Worm (Caenorhabditis elegans) whole organism, L1 larva: ENCODE results near the gene ZK1320.2.

Experiments used
- C04F5.9 ChIP-seq: sonication (generic microtip); optimal IDR thresholded peaks from 2 replicates; lab custom pipeline; 2016; ENCODE audit warnings: missing genetic modification characterization, missing compliant biosample characterization
- alr-1 ChIP-seq: fragments of 200-800 bp; sonication (Bioruptor generic); optimal IDR thresholded peaks from 2 replicates; lab custom pipeline; 2018; ENCODE audit warnings: borderline replicate concordance, mild to moderate bottlenecking, missing genetic modification characterization, missing compliant biosample characterization
- ama-1 ChIP-seq: fragments of 150-350 bp; optimal IDR thresholded peaks from 2 replicates; lab custom pipeline; 2014
- blmp-1 ChIP-seq: fragments of 150-350 bp; optimal IDR thresholded peaks from 2 replicates; lab custom pipeline; 2014; ENCODE audit warnings: missing biosample characterization, missing genetic modification characterization
- ces-1 ChIP-seq: fragments of 150-350 bp; optimal IDR thresholded peaks from 2 replicates; lab custom pipeline; 2014; ENCODE audit warnings: missing biosample characterization, missing genetic modification reagents, missing genetic modification characterization
- dpl-1 ChIP-seq, 3 experiments: fragments of 150-350 bp in 2 of 3; sonication (generic microtip) in 1 of 3; optimal IDR thresholded peaks; 2 replicates each; lab custom pipeline; 2014 to 2017; ENCODE audit warnings: missing biosample characterization in 3 of 3, missing genetic modification characterization in 3 of 3, missing genetic modification reagents in 3 of 3
- dsc-1 ChIP-seq: sonication (generic microtip); optimal IDR thresholded peaks from 2 replicates; lab custom pipeline; 2016; ENCODE audit warnings: mild to moderate bottlenecking, missing genetic modification characterization, missing compliant biosample characterization
- efl-1 ChIP-seq, 4 experiments: fragments of 150-350 bp; optimal IDR thresholded peaks in 3 of 4; peaks in 1 of 4; 1 replicate in 1 of 4; 2 replicates in 3 of 4; lab custom pipeline; 2014; ENCODE audit warnings: missing biosample characterization in 2 of 4, missing genetic modification characterization in 2 of 4, missing genetic modification reagents in 2 of 4
- efl-3 ChIP-seq: fragments of 200-800 bp; sonication (Bioruptor generic); optimal IDR thresholded peaks from 2 replicates; lab custom pipeline; 2018; ENCODE audit warnings: mild to moderate bottlenecking, missing genetic modification characterization, missing compliant biosample characterization
- egl-13 ChIP-seq: sonication (generic microtip); optimal IDR thresholded peaks from 2 replicates; lab custom pipeline; 2016; ENCODE audit warnings: missing genotype, missing genetic modification reagents, missing genetic modification characterization, missing compliant biosample characterization
- elt-2 ChIP-seq: sonication (generic microtip); optimal IDR thresholded peaks from 2 replicates; lab custom pipeline; 2016; ENCODE audit warnings: missing genetic modification characterization, mild to moderate bottlenecking, inconsistent platforms, missing compliant biosample characterization, missing genetic modification reagents
- elt-3 ChIP-seq, 6 experiments: fragments of 150-350 bp in 1 of 6; sonication (generic microtip); optimal IDR thresholded peaks; 2 replicates each; lab custom pipeline; 2017 to 2018; ENCODE audit warnings: missing biosample characterization in 6 of 6, missing genetic modification characterization in 6 of 6, inconsistent platforms in 1 of 6
- ets-5 ChIP-seq: fragments of 200-800 bp; sonication (Bioruptor generic); IDR thresholded peaks from 2 replicates; pipeline ENCODE4 v1.3.6; 2022; ENCODE audit warnings: missing genetic modification characterization, missing compliant biosample characterization
- fkh-4 ChIP-seq: sonication (generic microtip); optimal IDR thresholded peaks from 2 replicates; lab custom pipeline; 2016; ENCODE audit warnings: missing compliant biosample characterization, missing genetic modification characterization, borderline replicate concordance
- fkh-8 ChIP-seq: sonication (generic microtip); optimal IDR thresholded peaks from 2 replicates; lab custom pipeline; 2016; ENCODE audit warnings: mild to moderate bottlenecking, missing genetic modification characterization, missing compliant biosample characterization
- fos-1 ChIP-seq: fragments of 150-350 bp; optimal IDR thresholded peaks from 2 replicates; lab custom pipeline; 2014; ENCODE audit warnings: missing biosample characterization, missing genetic modification characterization
- grh-1 ChIP-seq: fragments of 200-800 bp; sonication (Bioruptor generic); IDR thresholded peaks from 2 replicates; pipeline ENCODE4 v1.3.6; 2022; ENCODE audit warnings: missing genetic modification reagents, missing genetic modification characterization, missing compliant biosample characterization
- hlh-17 ChIP-seq: fragments of 200-800 bp; sonication (Bioruptor generic); optimal IDR thresholded peaks from 2 replicates; lab custom pipeline; 2018; ENCODE audit warnings: missing genetic modification characterization, mild to moderate bottlenecking, missing compliant biosample characterization, moderate library complexity, borderline replicate concordance
- hlh-4 ChIP-seq: sonication (generic microtip); optimal IDR thresholded peaks from 2 replicates; lab custom pipeline; 2016; ENCODE audit warnings: mild to moderate bottlenecking, missing genetic modification characterization, missing compliant biosample characterization
- jun-1 ChIP-seq: fragments of 150-350 bp; optimal IDR thresholded peaks from 2 replicates; lab custom pipeline; 2014; ENCODE audit warnings: missing biosample characterization, missing genetic modification reagents, missing genetic modification characterization
- lin-13 ChIP-seq: fragments of 150-350 bp; optimal IDR thresholded peaks from 2 replicates; lab custom pipeline; 2014; ENCODE audit warnings: missing biosample characterization, missing genetic modification reagents, missing genetic modification characterization
- lin-14 ChIP-seq: fragments of 200-800 bp; sonication (Bioruptor generic); optimal IDR thresholded peaks from 2 replicates; lab custom pipeline; 2018; ENCODE audit warnings: mild to moderate bottlenecking, missing genetic modification characterization, moderate library complexity, missing compliant biosample characterization
- lin-39 ChIP-seq: fragments of 150-350 bp; optimal IDR thresholded peaks from 2 replicates; lab custom pipeline; 2014; ENCODE audit warnings: missing biosample characterization, missing genetic modification reagents, missing genetic modification characterization
- lir-3 ChIP-seq: sonication (generic microtip); optimal IDR thresholded peaks from 2 replicates; lab custom pipeline; 2016; ENCODE audit warnings: mild to moderate bottlenecking, missing genetic modification characterization, moderate library complexity, missing compliant biosample characterization; ENCODE audit not compliant: poor library complexity
- mdl-1 ChIP-seq, 2 experiments: fragments of 150-350 bp; optimal IDR thresholded peaks; 2 replicates each; lab custom pipeline; 2014 to 2017; ENCODE audit warnings: missing biosample characterization in 2 of 2, missing genetic modification characterization in 2 of 2, inconsistent platforms in 1 of 2
- nhr-11 ChIP-seq: fragments of 150-350 bp; optimal IDR thresholded peaks from 2 replicates; lab custom pipeline; 2014; ENCODE audit warnings: missing biosample characterization, missing genetic modification characterization
- nhr-19 ChIP-seq: fragments of 200-800 bp; sonication (Bioruptor generic); conservative IDR thresholded peaks from 2 replicates; pipeline ENCODE4 v1.3.6; 2022; ENCODE audit warnings: missing genetic modification characterization, missing compliant biosample characterization
- nhr-20 ChIP-seq: sonication (generic microtip); optimal IDR thresholded peaks from 2 replicates; lab custom pipeline; 2016; ENCODE audit warnings: mild to moderate bottlenecking, missing genetic modification characterization, missing compliant biosample characterization
- nhr-28 ChIP-seq: fragments of 150-350 bp; optimal IDR thresholded peaks from 2 replicates; lab custom pipeline; 2014; ENCODE audit warnings: missing biosample characterization, missing genetic modification characterization
- nhr-47 ChIP-seq: sonication (generic microtip); optimal IDR thresholded peaks from 2 replicates; lab custom pipeline; 2016; ENCODE audit warnings: mild to moderate bottlenecking, missing genetic modification characterization, moderate library complexity, missing compliant biosample characterization
- nhr-85 ChIP-seq: sonication (generic microtip); peaks from one replicate; lab custom pipeline; 2016; ENCODE audit warnings: missing genetic modification characterization, inconsistent platforms, missing compliant biosample characterization
- nhr-90 ChIP-seq: sonication (generic microtip); optimal IDR thresholded peaks from 2 replicates; lab custom pipeline; 2016; ENCODE audit warnings: mild to moderate bottlenecking, missing genetic modification characterization, missing compliant biosample characterization; ENCODE audit not compliant: poor library complexity
- pag-3 ChIP-seq: sonication (generic microtip); optimal IDR thresholded peaks from 2 replicates; lab custom pipeline; 2017; ENCODE audit warnings: missing genetic modification characterization, mild to moderate bottlenecking, missing compliant biosample characterization, antibody characterized with exemption, borderline replicate concordance; ENCODE audit not compliant: insufficient read depth
- pqm-1 ChIP-seq: sonication (generic microtip); optimal IDR thresholded peaks from 3 replicates; lab custom pipeline; 2017; ENCODE audit warnings: missing biosample characterization, missing genetic modification characterization
- skn-1 ChIP-seq: fragments of 150-350 bp; optimal IDR thresholded peaks from 2 replicates; lab custom pipeline; 2014; ENCODE audit warnings: missing biosample characterization, missing genetic modification characterization
- sptf-1 ChIP-seq: fragments of 150-350 bp; optimal IDR thresholded peaks from 2 replicates; lab custom pipeline; 2014; ENCODE audit warnings: missing biosample characterization, missing genetic modification characterization
- sup-37 ChIP-seq: fragments of 200-800 bp; sonication (Bioruptor generic); optimal IDR thresholded peaks from 2 replicates; lab custom pipeline; 2018; ENCODE audit warnings: mild to moderate bottlenecking, missing genetic modification characterization, missing compliant biosample characterization
- tbx-2 ChIP-seq: sonication (generic microtip); optimal IDR thresholded peaks from 2 replicates; lab custom pipeline; 2016; ENCODE audit warnings: missing genetic modification characterization, missing compliant biosample characterization
- tlp-1 ChIP-seq: fragments of 150-350 bp; optimal IDR thresholded peaks from 2 replicates; lab custom pipeline; 2014; ENCODE audit warnings: missing biosample characterization, missing genetic modification characterization
- unc-30 ChIP-seq: sonication (generic microtip); optimal IDR thresholded peaks from 2 replicates; lab custom pipeline; 2017; ENCODE audit warnings: missing biosample characterization, missing genetic modification characterization
- unc-62 ChIP-seq: fragments of 150-350 bp; optimal IDR thresholded peaks from 2 replicates; lab custom pipeline; 2014; ENCODE audit warnings: missing biosample characterization, missing genetic modification reagents, missing genetic modification characterization
- unc-86 ChIP-seq: sonication (generic microtip); optimal IDR thresholded peaks from 2 replicates; lab custom pipeline; 2016; ENCODE audit warnings: missing genetic modification characterization, missing compliant biosample characterization
- vab-15 ChIP-seq: sonication (generic microtip); optimal IDR thresholded peaks from 2 replicates; lab custom pipeline; 2017; ENCODE audit warnings: missing genotype, mild to moderate bottlenecking, missing genetic modification characterization, missing compliant biosample characterization
- xbp-1 ChIP-seq: sonication (generic microtip); optimal IDR thresholded peaks from 2 replicates; lab custom pipeline; 2016; ENCODE audit warnings: missing genetic modification characterization, missing compliant biosample characterization
- zag-1 ChIP-seq: fragments of 150-350 bp; optimal IDR thresholded peaks from 2 replicates; lab custom pipeline; 2014; ENCODE audit warnings: missing biosample characterization, missing genetic modification characterization
- ztf-11 ChIP-seq, 2 experiments: sonication (generic microtip); optimal IDR thresholded peaks; 2 replicates each; lab custom pipeline; 2016 to 2017; ENCODE audit warnings: missing genetic modification characterization in 2 of 2, missing biosample characterization in 1 of 2, missing compliant biosample characterization in 1 of 2
- ztf-4 ChIP-seq: fragments of 150-350 bp; optimal IDR thresholded peaks from 2 replicates; lab custom pipeline; 2014; ENCODE audit warnings: missing biosample characterization, missing genetic modification characterization

ZK1320.2 gene

DNA sequence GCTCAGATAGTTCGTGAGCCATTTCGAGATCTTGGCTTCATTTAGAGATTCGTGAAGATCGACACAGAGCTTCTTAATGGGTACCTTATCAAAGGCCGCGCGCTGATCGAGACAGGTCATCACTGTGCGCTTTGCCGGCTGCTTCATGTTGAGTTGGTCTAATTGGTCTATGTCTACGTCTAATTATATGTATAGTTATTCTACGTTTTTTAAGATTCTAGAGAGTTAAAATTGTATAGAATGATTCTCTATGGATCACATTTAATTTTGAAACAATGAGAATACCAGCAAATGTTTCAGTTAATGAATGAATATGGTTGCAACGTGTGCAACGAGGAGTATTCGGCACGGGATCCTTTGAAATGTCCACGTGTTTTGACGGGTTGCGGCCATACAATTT, 15.9 kb upstream of the ZK1320.2 start, which contains the start of gene arc-1:
Gene arc-1 (plus strand): TSS at position 301 of the 400 bp plus-strand sequence.
- TF ChIP-seq hlh-4: no peak
- no peak for TF ChIP-seq ztf-11 (tag; optimal IDR thresholded peaks at IDR 0.05; lab: Kevin White, UChicago)
- TF ChIP-seq alr-1 (tag; lab: Kevin White, UChicago): no peak
- TF ChIP-seq efl-1 (optimal IDR thresholded peaks at IDR 0.05; lab: Kevin White, UChicago): no peak
- no peak for TF ChIP-seq efl-1 (GFP tag; optimal IDR thresholded peaks at IDR 0.05 in 1 of 2; lab: Kevin White, UChicago)
- no peak for TF ChIP-seq unc-86
- TF ChIP-seq nhr-28: no peak
- no peak for TF ChIP-seq xbp-1 (tag; lab: Kevin White, UChicago)

DNA sequence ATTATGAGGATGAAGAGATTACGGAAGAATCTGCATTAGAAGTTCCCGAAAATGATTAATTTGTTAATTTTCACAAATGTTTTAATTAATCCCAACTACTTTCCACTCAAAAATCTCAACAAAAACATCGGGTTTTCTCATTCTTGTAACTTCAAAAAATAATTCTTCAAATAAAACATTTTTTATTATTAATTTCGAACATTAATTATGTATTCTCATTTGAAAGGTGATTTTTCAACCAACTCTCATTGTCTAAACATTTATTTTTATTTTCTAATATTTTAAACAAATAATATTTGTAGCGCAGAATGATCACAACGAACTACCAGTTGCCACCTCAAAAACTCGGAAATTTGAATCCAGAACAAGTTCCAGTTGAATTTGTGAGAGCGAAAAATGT, 12.5 kb upstream of the ZK1320.2 start, which contains the start of gene ZK1320.7:
Gene ZK1320.7 (plus strand): TSS at position 301 of the 400 bp plus-strand sequence.
- no peak for TF ChIP-seq vab-15 (tag; lab: Kevin White, UChicago)
- TF ChIP-seq nhr-47: no peak
- no peak for TF ChIP-seq efl-1 (optimal IDR thresholded peaks at IDR 0.05; lab: Kevin White, UChicago)
- peak in 1 of 2 experiments; percentile 1 for TF ChIP-seq efl-1 (GFP tag; optimal IDR thresholded peaks at IDR 0.05 in 1 of 2; lab: Kevin White, UChicago)

DNA sequence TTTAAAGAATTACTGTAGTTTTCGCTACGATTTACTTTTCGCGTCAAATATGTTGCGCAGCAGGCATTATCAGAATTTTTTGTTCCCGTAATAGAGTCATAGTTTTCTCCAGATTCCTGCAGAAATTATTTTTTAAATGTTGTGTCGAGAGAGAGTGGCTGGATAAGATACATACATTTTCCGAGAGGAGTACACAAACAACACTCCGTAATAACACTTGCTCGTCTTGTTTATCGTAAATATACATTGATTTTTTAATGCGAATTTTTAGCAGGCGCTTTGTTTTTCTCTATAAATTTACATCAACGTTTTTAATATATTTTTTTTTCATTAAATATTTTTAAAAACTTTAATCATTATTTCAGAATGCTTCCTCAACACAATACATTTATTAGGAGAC, 10.2 kb upstream of the ZK1320.2 start, which contains the start of gene taf-8:
Gene taf-8 (plus strand): TSS at position 360 of the 400 bp plus-strand sequence.
- TF ChIP-seq C04F5.9 (tag; lab: Kevin White, UChicago) (no peak), elt-2 (tag; lab: Kevin White, UChicago) (no peak), pqm-1 (tag; lab: Kevin White, UChicago) (no peak), nhr-19 (peak; percentile 74), nhr-90 (tag; lab: Kevin White, UChicago) (peak; percentile 50), ztf-4 (tag; lab: Kevin White, UChicago) (no peak), unc-86 (peak; percentile 20), blmp-1 (tag; lab: Kevin White, UChicago) (no peak), grh-1 (GFP tag; lab: Robert Waterston, UW) (no peak), lin-14 (GFP tag; lab: Kevin White, UChicago) (peak; percentile 71), ets-5 (GFP tag; lab: Robert Waterston, UW) (no peak), ama-1 (lab: Kevin White, UChicago) (no peak), nhr-85 (tag; lab: Kevin White, UChicago) (peak; percentile 84), sptf-1 (tag; lab: Kevin White, UChicago) (no peak), lin-13 (GFP tag; lab: Kevin White, UChicago) (peak; percentile 25), fkh-4 (no peak), tlp-1 (tag; lab: Kevin White, UChicago) (no peak), alr-1 (tag; lab: Kevin White, UChicago) (no peak), egl-13 (tag; lab: Kevin White, UChicago) (peak; percentile 8), mdl-1 (tag; optimal IDR thresholded peaks at IDR 0.05; lab: Kevin White, UChicago) (no peak), tbx-2 (tag; lab: Kevin White, UChicago) (peak; percentile 71), nhr-20 (tag; lab: Kevin White, UChicago) (peak; percentile 79), hlh-17 (GFP tag; lab: Kevin White, UChicago) (no peak), skn-1 (peak; percentile 13), lin-39 (tag; lab: Kevin White, UChicago) (peak; percentile 57), unc-30 (no peak), unc-62 (GFP tag; lab: Kevin White, UChicago) (no peak), efl-3 (GFP tag; lab: Kevin White, UChicago) (no peak), pag-3 (tag; lab: Kevin White, UChicago) (no peak), dpl-1 (GFP tag; optimal IDR thresholded peaks at IDR 0.05; lab: Kevin White, UChicago) (peak; percentile 41 to 70 (median 69)), dsc-1 (tag; lab: Kevin White, UChicago) (peak; percentile 52), sup-37 (no peak), fos-1 (tag; lab: Kevin White, UChicago) (peak; percentile 37), zag-1 (no peak), efl-1 (optimal IDR thresholded peaks at IDR 0.05; lab: Kevin White, UChicago) (peak; percentile 60 to 76), efl-1 (GFP tag; optimal IDR thresholded peaks at IDR 0.05 in 1 of 2; lab: Kevin White, UChicago) (peak; percentile 65 to 97), lir-3 (peak; percentile 54), fkh-8 (tag; lab: Kevin White, UChicago) (peak; percentile 54), nhr-11 (tag; lab: Kevin White, UChicago) (peak; percentile 60), jun-1 (tag; lab: Kevin White, UChicago) (no peak), elt-3 (tag; optimal IDR thresholded peaks at IDR 0.05; lab: Kevin White, UChicago) (peak in 1 of 6 experiments; percentile 6), ces-1 (GFP tag; lab: Kevin White, UChicago) (no peak)
